Fruit fly (Drosophila melanogaster): ENCODE measurements around the gene CG11841.

Gene CG11841

DNA sequence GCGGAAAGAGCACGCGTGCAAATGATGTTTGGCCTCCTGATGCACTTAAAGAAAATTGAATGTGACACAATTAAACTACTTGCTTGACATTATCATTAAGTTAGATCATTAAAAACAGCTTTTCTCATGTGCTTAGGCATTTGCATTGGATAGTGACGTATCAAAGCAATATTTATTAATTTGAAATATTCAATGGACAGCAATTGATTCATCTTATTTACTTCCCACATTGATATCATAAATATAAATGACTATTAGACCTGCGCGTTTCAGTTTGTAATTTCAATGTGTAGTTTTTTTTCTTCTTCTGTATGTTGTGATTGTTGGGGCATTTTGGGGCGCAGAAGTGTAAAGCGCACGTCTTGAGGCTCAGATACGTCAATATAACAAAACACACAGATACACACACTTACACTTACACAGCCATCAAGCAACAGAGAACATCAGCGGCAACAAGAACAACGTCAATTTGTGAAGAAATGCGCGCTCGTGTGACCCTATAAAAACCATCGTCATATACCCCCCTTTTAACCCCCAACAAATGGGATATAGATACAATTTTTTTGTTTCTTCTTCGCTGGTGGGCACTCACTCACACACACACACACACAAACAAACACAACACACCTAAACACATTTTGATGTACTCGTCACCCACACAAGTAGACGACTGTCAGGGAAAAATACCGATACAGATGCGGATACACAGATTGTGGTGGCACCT lies 38.2 kb downstream of the CG11841 start (continued):
- TF ChIP-seq CG18011 (GFP tag; optimal IDR thresholded peaks at IDR 0.05) = peak; percentile 37
- TF ChIP-seq CG9876 (GFP tag; optimal IDR thresholded peaks at IDR 0.05) = no peak
- no peak for TF ChIP-seq mld (GFP tag; IDR thresholded peaks at IDR 0.05; ENCODE audit: partially characterized antibody)
- no peak for TF ChIP-seq eve (GFP tag; optimal IDR thresholded peaks at IDR 0.05)
- peak; percentile 55 for TF ChIP-seq CG9215 (GFP tag; IDR thresholded peaks at IDR 0.05)
- 0 out of 2 replicates have a peak, but pooled peaks have one; percentile 19 for TF ChIP-seq Drgx (GFP tag; IDR thresholded peaks at IDR 0.05)
- TF ChIP-seq pho (GFP tag; optimal IDR thresholded peaks at IDR 0.05) = no peak
- TF ChIP-seq NFAT (GFP tag; IDR thresholded peaks at IDR 0.05) = no peak
- peak; percentile 77 for TF ChIP-seq Ptx1 (GFP tag; IDR thresholded peaks at IDR 0.05)
- no peak for TF ChIP-seq ac (GFP tag; optimal IDR thresholded peaks at IDR 0.05)
- TF ChIP-seq gcm (GFP tag; optimal IDR thresholded peaks at IDR 0.05) = peak; percentile 65
- peak; percentile 74 for TF ChIP-seq CG14710 (tag; optimal IDR thresholded peaks at IDR 0.05)
- TF ChIP-seq CG12104 (GFP tag; optimal IDR thresholded peaks at IDR 0.05) = peak; percentile 54
- no peak for TF ChIP-seq aop (GFP tag; IDR thresholded peaks at IDR 0.05)
- TF ChIP-seq tap (tag; optimal IDR thresholded peaks at IDR 0.05) = peak; percentile 75
- TF ChIP-seq nerfin-1 (tag; optimal IDR thresholded peaks at IDR 0.05) = peak; percentile 42
- TF ChIP-seq CG14667 (GFP tag; IDR thresholded peaks at IDR 0.05) = peak; percentile 47; the same call in 1 of the 2 replicates
- TF ChIP-seq Abd-B (GFP tag; optimal IDR thresholded peaks at IDR 0.05) = peak; percentile 60
- TF ChIP-seq CG8281 (tag; optimal IDR thresholded peaks at IDR 0.05) = peak; percentile 45
- TF ChIP-seq ase (GFP tag; IDR thresholded peaks at IDR 0.05) = peak; percentile 37; the same call in 1 of the 3 replicates
- peak; percentile 27; the same call in 1 of the 2 replicates for TF ChIP-seq Ada2b (GFP tag; IDR thresholded peaks at IDR 0.05)
- no peak for TF ChIP-seq CG9797 (GFP tag; optimal IDR thresholded peaks at IDR 0.05)
- peak; percentile 53; the same call in 1 of the 2 replicates for TF ChIP-seq sim (GFP tag; IDR thresholded peaks at IDR 0.05)
- peak; percentile 49 for TF ChIP-seq CG6654 (GFP tag; optimal IDR thresholded peaks at IDR 0.05)
- TF ChIP-seq CG14050 (GFP tag; IDR thresholded peaks at IDR 0.05) = 0 out of 3 replicates have a peak, but pooled peaks have one; percentile 15
- peak; percentile 5 for TF ChIP-seq MTF-1 (GFP tag; optimal IDR thresholded peaks at IDR 0.05; ENCODE audit: borderline replicate concordance)
- TF ChIP-seq CG3726 (GFP tag; IDR thresholded peaks at IDR 0.05) = 0 out of 3 replicates have a peak, but pooled peaks have one; percentile 37
- TF ChIP-seq onecut (GFP tag; IDR thresholded peaks at IDR 0.05) = peak; percentile 35
- peak; percentile 72 for TF ChIP-seq Hsf (GFP tag; optimal IDR thresholded peaks at IDR 0.05)
- peak; percentile 78 for TF ChIP-seq Sox100B (GFP tag; optimal IDR thresholded peaks at IDR 0.05)
- TF ChIP-seq CG9437 (GFP tag; optimal IDR thresholded peaks at IDR 0.05) = peak; percentile 66
- no peak for TF ChIP-seq bowl (GFP tag; IDR thresholded peaks at IDR 0.05)
- no peak for TF ChIP-seq Hr39 (optimal IDR thresholded peaks at IDR 0.05)
- TF ChIP-seq Hmr (GFP tag; optimal IDR thresholded peaks at IDR 0.05) = peak; percentile 74
- no peak for TF ChIP-seq dm (GFP tag; optimal IDR thresholded peaks at IDR 0.05)
- TF ChIP-seq CG9817 (tag; optimal IDR thresholded peaks at IDR 0.05) = peak; percentile 55
- TF ChIP-seq CG17328 (GFP tag; IDR thresholded peaks at IDR 0.05) = peak; percentile 51; the same call in 1 of the 2 replicates
- TF ChIP-seq H15 (GFP tag; IDR thresholded peaks at IDR 0.05) = peak; percentile 60
- no peak for TF ChIP-seq CG1832 (GFP tag; optimal IDR thresholded peaks at IDR 0.05)
- TF ChIP-seq CG3995 (GFP tag; optimal IDR thresholded peaks at IDR 0.05) = no peak
- peak; percentile 46; the same call in 1 of the 2 replicates for TF ChIP-seq CG32532 (GFP tag; IDR thresholded peaks at IDR 0.05)
- peak; percentile 60 for TF ChIP-seq crol (GFP tag; IDR thresholded peaks at IDR 0.05)
- TF ChIP-seq CG4424 (GFP tag; optimal IDR thresholded peaks at IDR 0.05) = peak; percentile 75
- peak; percentile 58 for TF ChIP-seq jing (GFP tag; optimal IDR thresholded peaks at IDR 0.05)
- TF ChIP-seq p53 (GFP tag; optimal IDR thresholded peaks at IDR 0.05) = no peak
- peak; percentile 58 for TF ChIP-seq Fer1 (GFP tag; optimal IDR thresholded peaks at IDR 0.05)
- peak; percentile 73 for TF ChIP-seq Xbp1 (GFP tag; optimal IDR thresholded peaks at IDR 0.05)
- TF ChIP-seq Lhr (GFP tag; optimal IDR thresholded peaks at IDR 0.05) = no peak
- 0 out of 2 replicates have a peak, but pooled peaks have one; percentile 20 for TF ChIP-seq CG8765 (GFP tag; IDR thresholded peaks at IDR 0.05)
- TF ChIP-seq schlank (tag; optimal IDR thresholded peaks at IDR 0.05) = no peak
